Fruit fly (Drosophila melanogaster) whole organism, embryonic: ENCODE data around the gene H2.0.

Experiments used
- Abd-B ChIP-seq: fragments of 200-800 bp; sonication (Bioruptor generic); optimal IDR thresholded peaks from 2 replicates; lab custom pipeline; 2018; ENCODE audit warnings: missing biosample characterization, mild to moderate bottlenecking, missing genetic modification characterization, moderate library complexity
- Atf6 ChIP-seq: fragments of 200-800 bp; sonication (Bioruptor generic); IDR thresholded peaks from 2 replicates; pipeline ENCODE4 v1.3.6; 2022; ENCODE audit warnings: missing biosample characterization, missing genetic modification characterization
- Awh ChIP-seq: fragments of 200-800 bp; sonication (Bioruptor generic); IDR thresholded peaks from 2 replicates; pipeline ENCODE4, ENCODE4 v1.3.6; 2022; ENCODE audit warnings: missing biosample characterization, missing genetic modification characterization
- BEAF-32 ChIP-seq: fragments of 200-800 bp; sonication (Bioruptor generic); optimal IDR thresholded peaks from 3 replicates; lab custom pipeline; 2017; ENCODE audit warnings: missing biosample characterization, missing genetic modification characterization, mild to moderate bottlenecking, moderate library complexity, missing genetic modification reagents
- Bdp1 ChIP-seq: fragments of 200-800 bp; sonication (Bioruptor generic); optimal IDR thresholded peaks from 3 replicates; lab custom pipeline; 2016; ENCODE audit warnings: missing biosample characterization, missing genetic modification characterization
- Bteb2 ChIP-seq: fragments of 200-800 bp; sonication (Bioruptor generic); optimal IDR thresholded peaks from 2 replicates; lab custom pipeline; 2016; ENCODE audit warnings: missing biosample characterization, missing genetic modification characterization
- CG12769 ChIP-seq: fragments of 200-800 bp; sonication (Bioruptor generic); optimal IDR thresholded peaks from 2 replicates; lab custom pipeline; 2019; ENCODE audit warnings: missing biosample characterization, mild to moderate bottlenecking, missing genetic modification characterization, moderate library complexity
- CG12942 ChIP-seq: fragments of 200-800 bp; sonication (Bioruptor generic); optimal IDR thresholded peaks from 3 replicates; lab custom pipeline; 2016; ENCODE audit warnings: missing biosample characterization, missing genetic modification characterization
- CG13123 ChIP-seq: fragments of 200-800 bp; sonication (Bioruptor generic); optimal IDR thresholded peaks from 2 replicates; lab custom pipeline; 2016; ENCODE audit warnings: missing biosample characterization, missing genetic modification characterization
- CG14014 ChIP-seq: fragments of 200-800 bp; sonication (Bioruptor generic); IDR thresholded peaks from 2 replicates; pipeline ENCODE4 v1.3.6; 2022; ENCODE audit warnings: missing biosample characterization, missing genetic modification characterization
- CG14860 ChIP-seq: fragments of 200-800 bp; sonication (Bioruptor generic); IDR thresholded peaks from 3 replicates; pipeline ENCODE4 v1.3.6; 2022; ENCODE audit warnings: missing biosample characterization, missing genetic modification characterization; ENCODE audit not compliant: partially characterized antibody
- CG15011 ChIP-seq: fragments of 200-800 bp; sonication (Bioruptor generic); optimal IDR thresholded peaks from 3 replicates; lab custom pipeline; 2018; ENCODE audit warnings: missing biosample characterization, mild to moderate bottlenecking, missing genetic modification characterization
- CG15269 ChIP-seq: fragments of 200-800 bp; sonication (Bioruptor generic); optimal IDR thresholded peaks from 2 replicates; lab custom pipeline; 2018; ENCODE audit warnings: missing biosample characterization, mild to moderate bottlenecking, missing genetic modification characterization, moderate library complexity
- CG1602 ChIP-seq: fragments of 200-800 bp; sonication (Bioruptor generic); optimal IDR thresholded peaks from 3 replicates; lab custom pipeline; 2016; ENCODE audit warnings: missing biosample characterization, missing genetic modification characterization
- CG18476 ChIP-seq: fragments of 200-800 bp; sonication (Bioruptor generic); optimal IDR thresholded peaks from 2 replicates; lab custom pipeline; 2016; ENCODE audit warnings: missing biosample characterization, mild to moderate bottlenecking, missing genetic modification characterization
- CG30403 ChIP-seq: fragments of 200-800 bp; sonication (Bioruptor generic); optimal IDR thresholded peaks from 3 replicates; lab custom pipeline; 2016; ENCODE audit warnings: missing biosample characterization, missing genetic modification characterization
- CG32772 ChIP-seq: fragments of 200-800 bp; sonication (Bioruptor generic); IDR thresholded peaks from 2 replicates; pipeline ENCODE4 v1.3.6; 2022; ENCODE audit warnings: missing biosample characterization, missing genetic modification characterization
- CG43689 ChIP-seq: fragments of 200-800 bp; sonication (Bioruptor generic); IDR thresholded peaks from 2 replicates; pipeline ENCODE4 v1.3.6; 2022; ENCODE audit warnings: missing biosample characterization, missing genetic modification characterization
- CG4730 ChIP-seq: fragments of 200-800 bp; sonication (Bioruptor generic); IDR thresholded peaks from 2 replicates; pipeline ENCODE4 v1.3.6; 2022; ENCODE audit warnings: missing biosample characterization, missing genetic modification characterization
- CG6654 ChIP-seq: fragments of 200-800 bp; sonication (Bioruptor generic); optimal IDR thresholded peaks from 2 replicates; lab custom pipeline; 2017; ENCODE audit warnings: missing biosample characterization, mild to moderate bottlenecking, missing genetic modification characterization
- CG7372 ChIP-seq: fragments of 200-800 bp; sonication (Bioruptor generic); IDR thresholded peaks from 2 replicates; pipeline ENCODE4 v1.3.6; 2022; ENCODE audit warnings: missing biosample characterization, missing genetic modification characterization
- CG7786 ChIP-seq: fragments of 200-800 bp; sonication (Bioruptor generic); optimal IDR thresholded peaks from 2 replicates; lab custom pipeline; 2016; ENCODE audit warnings: missing biosample characterization, missing genetic modification characterization
- CG8290 ChIP-seq, 3 experiments: fragments of 200-800 bp; sonication (Bioruptor generic); optimal IDR thresholded peaks; 2 replicates each; lab custom pipeline; 2016 to 2019; ENCODE audit warnings: missing biosample characterization in 3 of 3, missing genetic modification characterization in 3 of 3, mild to moderate bottlenecking in 2 of 3, moderate library complexity in 1 of 3
- CG8388 ChIP-seq: fragments of 200-800 bp; sonication (Bioruptor generic); optimal IDR thresholded peaks from 2 replicates; lab custom pipeline; 2019; ENCODE audit warnings: missing biosample characterization, mild to moderate bottlenecking, missing genetic modification characterization, moderate library complexity
- CoRest ChIP-seq: fragments of 200-800 bp; sonication (Bioruptor generic); optimal IDR thresholded peaks from 3 replicates; lab custom pipeline; 2018; ENCODE audit warnings: missing biosample characterization, mild to moderate bottlenecking, missing genetic modification characterization, moderate library complexity
- Dip3 ChIP-seq: fragments of 200-800 bp; sonication (Bioruptor generic); optimal IDR thresholded peaks from 3 replicates; lab custom pipeline; 2016; ENCODE audit warnings: missing biosample characterization, missing genetic modification characterization
- E2f1 ChIP-seq: fragments of 200-800 bp; sonication (Bioruptor generic); IDR thresholded peaks from 2 replicates; pipeline ENCODE4 v1.3.6; 2022; ENCODE audit warnings: missing biosample characterization, missing genetic modification characterization
- ERR ChIP-seq: fragments of 200-800 bp; sonication (Bioruptor generic); optimal IDR thresholded peaks from 2 replicates; lab custom pipeline; 2016; ENCODE audit warnings: missing biosample characterization, missing genetic modification characterization
- H2.0 ChIP-seq: fragments of 200-800 bp; sonication (Bioruptor generic); IDR thresholded peaks from 2 replicates; pipeline ENCODE4 v1.3.6; 2022; ENCODE audit warnings: missing biosample characterization, missing genetic modification characterization
- Neu2 ChIP-seq: fragments of 200-800 bp; sonication (Bioruptor generic); optimal IDR thresholded peaks from 3 replicates; lab custom pipeline; 2016; ENCODE audit warnings: missing biosample characterization, missing genetic modification characterization, borderline replicate concordance
- Pdp1 ChIP-seq, 2 experiments: fragments of 200-800 bp; sonication (Bioruptor generic); optimal IDR thresholded peaks; 3 replicates each; lab custom pipeline; 2016; ENCODE audit warnings: missing biosample characterization in 2 of 2, missing genetic modification characterization in 2 of 2, mild to moderate bottlenecking in 1 of 2, moderate library complexity in 1 of 2
- Rfx ChIP-seq: fragments of 200-800 bp; sonication (Bioruptor generic); IDR thresholded peaks from 2 replicates; pipeline ENCODE4 v1.3.6; 2022; ENCODE audit warnings: missing biosample characterization, missing genetic modification characterization
- Usf ChIP-seq: fragments of 200-800 bp; sonication (Bioruptor generic); optimal IDR thresholded peaks from 2 replicates; lab custom pipeline; 2017; ENCODE audit warnings: missing genotype, missing biosample characterization, missing genetic modification characterization
- Xbp1 ChIP-seq: fragments of 200-800 bp; sonication (Bioruptor generic); optimal IDR thresholded peaks from 3 replicates; lab custom pipeline; 2016; ENCODE audit warnings: missing biosample characterization, mild to moderate bottlenecking, missing genetic modification characterization
- ac ChIP-seq: fragments of 200-800 bp; sonication (Bioruptor generic); optimal IDR thresholded peaks from 3 replicates; lab custom pipeline; 2017; ENCODE audit warnings: missing biosample characterization, mild to moderate bottlenecking, missing genetic modification characterization
- az2 ChIP-seq: fragments of 200-800 bp; sonication (Bioruptor generic); optimal IDR thresholded peaks from 3 replicates; lab custom pipeline; 2016; ENCODE audit warnings: missing biosample characterization, missing genetic modification characterization
- chinmo ChIP-seq: fragments of 200-800 bp; sonication (Bioruptor generic); IDR thresholded peaks from 4 replicates; pipeline ENCODE4 v1.3.6; 2022; ENCODE audit warnings: missing biosample characterization, missing genetic modification characterization; ENCODE audit not compliant: partially characterized antibody
- croc ChIP-seq: fragments of 200-800 bp; sonication (Bioruptor generic); conservative IDR thresholded peaks from 3 replicates; pipeline ENCODE4 v1.3.6; 2022; ENCODE audit warnings: missing biosample characterization, missing genetic modification characterization
- gsb ChIP-seq: fragments of 200-800 bp; sonication (Bioruptor generic); IDR thresholded peaks from 2 replicates; pipeline ENCODE4 v1.3.6; 2022; ENCODE audit warnings: missing biosample characterization, missing genetic modification characterization
- h ChIP-seq: fragments of >200 bp; optimal IDR thresholded peaks from 2 replicates; lab custom pipeline; 2017
- hb ChIP-seq: fragments of 200-800 bp; sonication (Bioruptor generic); IDR thresholded peaks from 3 replicates; pipeline ENCODE4 v1.3.6; 2022; ENCODE audit warnings: missing biosample characterization, missing genetic modification characterization; ENCODE audit not compliant: partially characterized antibody
- lbe ChIP-seq: fragments of 200-800 bp; sonication (Bioruptor generic); optimal IDR thresholded peaks from 2 replicates; lab custom pipeline; 2016; ENCODE audit warnings: missing biosample characterization, mild to moderate bottlenecking, missing genetic modification characterization
- pho ChIP-seq: fragments of 200-800 bp; sonication (Bioruptor generic); optimal IDR thresholded peaks from 2 replicates; lab custom pipeline; 2016; ENCODE audit warnings: missing biosample characterization, missing genetic modification characterization
- sens-2 ChIP-seq: fragments of 200-800 bp; sonication (Bioruptor generic); IDR thresholded peaks from 2 replicates; pipeline ENCODE4 v1.3.6; 2022; ENCODE audit warnings: missing biosample characterization, missing genetic modification characterization
- shn ChIP-seq: fragments of 200-800 bp; sonication (Bioruptor generic); optimal IDR thresholded peaks from 3 replicates; lab custom pipeline; 2016; ENCODE audit warnings: missing biosample characterization, missing genetic modification characterization
- tll ChIP-seq, 2 experiments: fragments of 200-800 bp in 1 of 2; fragments of >200 bp in 1 of 2; sonication (Bioruptor generic) in 1 of 2; optimal IDR thresholded peaks; 2 replicates each; lab custom pipeline; 2017 to 2019; ENCODE audit warnings: missing biosample characterization in 2 of 2, missing genetic modification characterization in 2 of 2, mild to moderate bottlenecking in 1 of 2, moderate library complexity in 1 of 2
- toy ChIP-seq: fragments of 200-800 bp; sonication (Bioruptor generic); IDR thresholded peaks from 2 replicates; pipeline ENCODE4 v1.3.6; 2022; ENCODE audit warnings: missing biosample characterization, missing genetic modification characterization
- vnd ChIP-seq: fragments of 200-800 bp; sonication (Bioruptor generic); IDR thresholded peaks from 3 replicates; pipeline ENCODE4 v1.3.6; 2022; ENCODE audit warnings: missing biosample characterization, missing genetic modification characterization; ENCODE audit not compliant: partially characterized antibody
- wdn ChIP-seq: fragments of 200-800 bp; sonication (Bioruptor generic); IDR thresholded peaks from 2 replicates; pipeline ENCODE4 v1.3.6; 2022; ENCODE audit warnings: missing biosample characterization, missing genetic modification characterization
- zfh2 ChIP-seq: fragments of 200-800 bp; sonication (Bioruptor generic); optimal IDR thresholded peaks from 2 replicates; lab custom pipeline; 2016; ENCODE audit warnings: missing biosample characterization, missing genetic modification characterization

H2.0 gene

dm6 chr2L:6065823-6066222 is 46.6 kb upstream of the H2.0 start, which contains the start of the genes Fbw5 and CG9147:
Gene Fbw5, minus strand, starts transcription at chr2L:6065953.
Gene CG9147, plus strand, starts transcription at chr2L:6065997.
- peak; percentile 99 for TF ChIP-seq Usf
- TF ChIP-seq lbe = peak; percentile 99
- peak; percentile 91 for TF ChIP-seq CG6654 (GFP tag; lab: Kevin White, UChicago)
- TF ChIP-seq CG43689 (GFP tag; lab: Robert Waterston, UW) = peak; percentile 99
- peak; percentile 99 for TF ChIP-seq sens-2 (GFP tag; lab: Robert Waterston, UW)
- peak; percentile 100 for TF ChIP-seq CoRest (tag; lab: Kevin White, UChicago)
- peak; percentile 100 for TF ChIP-seq CG15269 (tag; lab: Kevin White, UChicago)
- no peak for TF ChIP-seq h
- TF ChIP-seq CG8290 (GFP tag; optimal IDR thresholded peaks at IDR 0.05; lab: Kevin White, UChicago) = peak; percentile 99
- peak; percentile 97 to 100 for TF ChIP-seq CG8290 (tag; optimal IDR thresholded peaks at IDR 0.05; lab: Kevin White, UChicago)
- TF ChIP-seq pho (GFP tag; lab: Kevin White, UChicago) = peak; percentile 99
- TF ChIP-seq Rfx (GFP tag; lab: Robert Waterston, UW) = peak; percentile 100
- peak; percentile 61 for TF ChIP-seq BEAF-32
- peak; percentile 99 for TF ChIP-seq wdn (GFP tag; lab: Robert Waterston, UW)
- TF ChIP-seq zfh2 (GFP tag; lab: Kevin White, UChicago) = peak; percentile 99
- peak; percentile 99 to 100 for TF ChIP-seq Pdp1 (GFP tag; optimal IDR thresholded peaks at IDR 0.05; lab: Kevin White, UChicago)
- peak; percentile 99 for TF ChIP-seq CG13123
- no peak; the same call in 2 of the 3 replicates for TF ChIP-seq vnd (GFP tag; lab: Robert Waterston, UW)
- TF ChIP-seq CG8388 (GFP tag; lab: Kevin White, UChicago) = peak; percentile 99
- TF ChIP-seq CG32772 = peak; percentile 99
- peak; percentile 97 for TF ChIP-seq toy (GFP tag; lab: Robert Waterston, UW)
- TF ChIP-seq chinmo (GFP tag; lab: Robert Waterston, UW) = 0 out of 4 replicates have a peak, but pooled peaks have one; percentile 11
- TF ChIP-seq Bdp1 (GFP tag; lab: Kevin White, UChicago) = peak; percentile 96
- peak; percentile 98 for TF ChIP-seq CG15011
- TF ChIP-seq CG4730 (GFP tag; lab: Robert Waterston, UW) = peak; percentile 99
- TF ChIP-seq Awh = peak; percentile 99
- TF ChIP-seq tll (GFP tag; optimal IDR thresholded peaks at IDR 0.05; lab: Kevin White, UChicago) = peak in 1 of 2 experiments; percentile 85
- peak; percentile 100 for TF ChIP-seq Atf6 (GFP tag; lab: Robert Waterston, UW)
- peak; percentile 99 for TF ChIP-seq gsb (GFP tag; lab: Robert Waterston, UW)
- peak; percentile 100 for TF ChIP-seq az2 (GFP tag; lab: Kevin White, UChicago)
- TF ChIP-seq CG18476 (GFP tag; lab: Kevin White, UChicago) = peak; percentile 99
- peak; percentile 99 for TF ChIP-seq CG7786 (GFP tag; lab: Kevin White, UChicago)
- TF ChIP-seq Xbp1 (GFP tag; lab: Kevin White, UChicago) = peak; percentile 100
- peak; percentile 100 for TF ChIP-seq H2.0 (GFP tag; lab: Robert Waterston, UW)
- TF ChIP-seq CG14014 (GFP tag; lab: Robert Waterston, UW) = peak; percentile 100
- TF ChIP-seq Bteb2 = peak; percentile 99
- peak; percentile 99 for TF ChIP-seq ERR
- TF ChIP-seq Abd-B = peak; percentile 99
- peak; percentile 100 for TF ChIP-seq CG30403 (GFP tag; lab: Kevin White, UChicago)
- TF ChIP-seq ac (GFP tag; lab: Kevin White, UChicago) = peak; percentile 98
- no peak for TF ChIP-seq hb (GFP tag; lab: Robert Waterston, UW)
- TF ChIP-seq croc (GFP tag; lab: Robert Waterston, UW) = peak; percentile 99
- TF ChIP-seq CG14860 (GFP tag; lab: Robert Waterston, UW) = peak; percentile 67
- TF ChIP-seq shn (GFP tag; lab: Kevin White, UChicago) = peak; percentile 99
- TF ChIP-seq CG12942 (GFP tag; lab: Kevin White, UChicago) = peak; percentile 100
- TF ChIP-seq CG12769 = peak; percentile 100
- TF ChIP-seq Neu2 (GFP tag; lab: Kevin White, UChicago) = peak; percentile 98
- peak; percentile 99 for TF ChIP-seq CG7372 (GFP tag; lab: Robert Waterston, UW)
- TF ChIP-seq E2f1 (GFP tag; lab: Robert Waterston, UW) = peak; percentile 99
- TF ChIP-seq CG1602 (GFP tag; lab: Kevin White, UChicago) = peak; percentile 100
- TF ChIP-seq Dip3 (GFP tag; lab: Kevin White, UChicago) = peak; percentile 99
